Fruit fly (Drosophila melanogaster) whole organism, embryonic: ENCODE measurements around the gene Cortactin.

Experiments
- B-H2 ChIP-seq: fragments of 200-800 bp; sonication (Bioruptor generic); optimal IDR thresholded peaks from 2 replicates; lab custom pipeline; 2018; ENCODE audit warnings: missing biosample characterization, mild to moderate bottlenecking, missing genetic modification characterization
- BtbVII ChIP-seq: fragments of 200-800 bp; sonication (Bioruptor generic); optimal IDR thresholded peaks from 3 replicates; lab custom pipeline; 2017; ENCODE audit warnings: missing biosample characterization, mild to moderate bottlenecking, missing genetic modification characterization
- CG1024 ChIP-seq: fragments of 200-800 bp; sonication (Bioruptor generic); IDR thresholded peaks from 2 replicates; pipeline ENCODE4 v1.3.6; 2022; ENCODE audit warnings: missing biosample characterization, missing genetic modification characterization
- CG10274 ChIP-seq: fragments of 200-800 bp; sonication (Bioruptor generic); optimal IDR thresholded peaks from 3 replicates; lab custom pipeline; 2017; ENCODE audit warnings: missing biosample characterization, mild to moderate bottlenecking, missing genetic modification characterization
- CG10979 ChIP-seq: fragments of 200-800 bp; sonication (Bioruptor generic); optimal IDR thresholded peaks from 2 replicates; lab custom pipeline; 2018; ENCODE audit warnings: missing biosample characterization, mild to moderate bottlenecking, missing genetic modification characterization, moderate library complexity
- CG11247 ChIP-seq: fragments of 200-800 bp; sonication (Bioruptor generic); IDR thresholded peaks from 2 replicates; pipeline ENCODE4 v1.3.6; 2022; ENCODE audit warnings: missing biosample characterization, missing genetic modification characterization
- CG12104 ChIP-seq: fragments of 200-800 bp; sonication (Bioruptor generic); optimal IDR thresholded peaks from 3 replicates; lab custom pipeline; 2016; ENCODE audit warnings: missing biosample characterization, missing genetic modification characterization
- CG1233 ChIP-seq: fragments of 200-800 bp; sonication (Bioruptor generic); optimal IDR thresholded peaks from 4 replicates; lab custom pipeline; 2018; ENCODE audit warnings: missing biosample characterization, mild to moderate bottlenecking, missing genetic modification characterization
- CG15514 ChIP-seq: fragments of 200-800 bp; sonication (Bioruptor generic); optimal IDR thresholded peaks from 3 replicates; lab custom pipeline; 2017; ENCODE audit warnings: missing biosample characterization, missing genetic modification characterization, mild to moderate bottlenecking, moderate library complexity, missing genetic modification reagents
- CG15696 ChIP-seq: fragments of 200-800 bp; sonication (Bioruptor generic); optimal IDR thresholded peaks from 2 replicates; lab custom pipeline; 2019; ENCODE audit warnings: missing biosample characterization, mild to moderate bottlenecking, missing genetic modification characterization, moderate library complexity
- CG2199 ChIP-seq: fragments of 200-800 bp; sonication (Bioruptor generic); IDR thresholded peaks from 3 replicates; pipeline ENCODE4 v1.3.6; 2022; ENCODE audit warnings: missing biosample characterization, missing genetic modification characterization
- CG2678 ChIP-seq: fragments of 200-800 bp; sonication (Bioruptor generic); optimal IDR thresholded peaks from 3 replicates; lab custom pipeline; 2019; ENCODE audit warnings: missing biosample characterization, mild to moderate bottlenecking, missing genetic modification characterization, moderate library complexity
- CG33557 ChIP-seq: fragments of 200-800 bp; sonication (Bioruptor generic); optimal IDR thresholded peaks from 2 replicates; lab custom pipeline; 2019; ENCODE audit warnings: missing biosample characterization, mild to moderate bottlenecking, missing genetic modification characterization, moderate library complexity
- CG4360 ChIP-seq: fragments of 200-800 bp; sonication (Bioruptor generic); IDR thresholded peaks from 2 replicates; pipeline ENCODE4 v1.3.6; 2022; ENCODE audit warnings: missing biosample characterization, missing genetic modification characterization
- CG4854 ChIP-seq: fragments of 200-800 bp; sonication (Bioruptor generic); optimal IDR thresholded peaks from 2 replicates; lab custom pipeline; 2016; ENCODE audit warnings: missing biosample characterization, missing genetic modification characterization, inconsistent platforms
- CG5245 ChIP-seq: fragments of 200-800 bp; sonication (Bioruptor generic); optimal IDR thresholded peaks from 3 replicates; lab custom pipeline; 2016; ENCODE audit warnings: missing biosample characterization, missing genetic modification characterization
- CG7357 ChIP-seq: fragments of 200-800 bp; sonication (Bioruptor generic); IDR thresholded peaks from 3 replicates; pipeline ENCODE4 v1.3.6; 2022; ENCODE audit warnings: missing biosample characterization, missing genetic modification characterization
- CG7987 ChIP-seq: fragments of 200-800 bp; sonication (Bioruptor generic); optimal IDR thresholded peaks from 2 replicates; lab custom pipeline; 2018; ENCODE audit warnings: missing biosample characterization, mild to moderate bottlenecking, missing genetic modification characterization, moderate library complexity
- CG8281 ChIP-seq: fragments of 200-800 bp; sonication (Bioruptor generic); optimal IDR thresholded peaks from 2 replicates; lab custom pipeline; 2018; ENCODE audit warnings: missing biosample characterization, mild to moderate bottlenecking, missing genetic modification characterization, moderate library complexity
- CG8388 ChIP-seq: fragments of 200-800 bp; sonication (Bioruptor generic); optimal IDR thresholded peaks from 2 replicates; lab custom pipeline; 2019; ENCODE audit warnings: missing biosample characterization, mild to moderate bottlenecking, missing genetic modification characterization, moderate library complexity
- CG9797 ChIP-seq: fragments of 200-800 bp; sonication (Bioruptor generic); optimal IDR thresholded peaks from 3 replicates; lab custom pipeline; 2018; ENCODE audit warnings: missing biosample characterization, mild to moderate bottlenecking, missing genetic modification characterization
- CG9817 ChIP-seq: fragments of 200-800 bp; sonication (Bioruptor generic); optimal IDR thresholded peaks from 2 replicates; lab custom pipeline; 2018; ENCODE audit warnings: missing biosample characterization, mild to moderate bottlenecking, missing genetic modification characterization, moderate library complexity
- CoRest ChIP-seq: fragments of 200-800 bp; sonication (Bioruptor generic); optimal IDR thresholded peaks from 3 replicates; lab custom pipeline; 2018; ENCODE audit warnings: missing biosample characterization, mild to moderate bottlenecking, missing genetic modification characterization, moderate library complexity
- Dek ChIP-seq: fragments of 200-800 bp; sonication (Bioruptor generic); optimal IDR thresholded peaks from 3 replicates; lab custom pipeline; 2019; ENCODE audit warnings: missing biosample characterization, mild to moderate bottlenecking, missing genetic modification characterization, moderate library complexity
- Fer3 ChIP-seq: fragments of 200-800 bp; sonication (Bioruptor generic); optimal IDR thresholded peaks from 2 replicates; lab custom pipeline; 2018; ENCODE audit warnings: missing biosample characterization, mild to moderate bottlenecking, missing genetic modification characterization, moderate library complexity
- H2.0 ChIP-seq: fragments of 200-800 bp; sonication (Bioruptor generic); IDR thresholded peaks from 2 replicates; pipeline ENCODE4 v1.3.6; 2022; ENCODE audit warnings: missing biosample characterization, missing genetic modification characterization
- Hr78 ChIP-seq, 2 experiments: fragments of 200-800 bp in 1 of 2; fragments of >200 bp in 1 of 2; sonication (Bioruptor generic) in 1 of 2; optimal IDR thresholded peaks; 2 replicates each; lab custom pipeline; 2017 to 2019; ENCODE audit warnings: missing biosample characterization in 2 of 2, missing genetic modification characterization in 2 of 2, mild to moderate bottlenecking in 1 of 2, moderate library complexity in 1 of 2
- MBD-R2 ChIP-seq: fragments of 200-800 bp; sonication (Bioruptor generic); IDR thresholded peaks from 2 replicates; pipeline ENCODE4 v1.3.6; 2022; ENCODE audit warnings: missing biosample characterization, missing genetic modification characterization
- Mad ChIP-seq: fragments of 200-800 bp; sonication (Bioruptor generic); optimal IDR thresholded peaks from 2 replicates; lab custom pipeline; 2016; ENCODE audit warnings: missing biosample characterization, missing genetic modification characterization
- NC2α ChIP-seq: fragments of 200-800 bp; sonication (Bioruptor generic); optimal IDR thresholded peaks from 2 replicates; lab custom pipeline; 2016; ENCODE audit warnings: missing biosample characterization, missing genetic modification characterization
- Sox102F ChIP-seq: fragments of 200-800 bp; sonication (Bioruptor generic); optimal IDR thresholded peaks from 2 replicates; lab custom pipeline; 2018; ENCODE audit warnings: missing biosample characterization, mild to moderate bottlenecking, missing genetic modification characterization, moderate library complexity
- al ChIP-seq: fragments of 200-800 bp; sonication (Bioruptor generic); IDR thresholded peaks from 2 replicates; pipeline ENCODE4 v1.3.6; 2022; ENCODE audit warnings: missing biosample characterization, missing genetic modification characterization
- crp ChIP-seq, 2 experiments: fragments of 200-800 bp; sonication (Bioruptor generic); optimal IDR thresholded peaks; 2 replicates in 1 of 2; 3 replicates in 1 of 2; lab custom pipeline; 2017; ENCODE audit warnings: missing biosample characterization in 2 of 2, missing genetic modification characterization in 2 of 2, mild to moderate bottlenecking in 1 of 2, moderate library complexity in 1 of 2
- emc ChIP-seq: fragments of 200-800 bp; sonication (Bioruptor generic); optimal IDR thresholded peaks from 2 replicates; lab custom pipeline; 2016; ENCODE audit warnings: missing biosample characterization, missing genetic modification characterization
- exex ChIP-seq: fragments of 200-800 bp; sonication (Bioruptor generic); optimal IDR thresholded peaks from 4 replicates; lab custom pipeline; 2018; ENCODE audit warnings: missing biosample characterization, mild to moderate bottlenecking, missing genetic modification characterization, moderate library complexity
- hkb ChIP-seq, 2 experiments: fragments of 200-800 bp in 1 of 2; fragments of >200 bp in 1 of 2; sonication (Bioruptor generic) in 1 of 2; IDR thresholded peaks in 1 of 2; optimal IDR thresholded peaks in 1 of 2; 2 replicates each; pipeline versions ENCODE4 v1.3.6 to Lab custom; 2017 to 2022; ENCODE audit warnings: missing biosample characterization in 1 of 2, missing genetic modification characterization in 1 of 2
- hth ChIP-seq: fragments of >200 bp; optimal IDR thresholded peaks from 2 replicates; lab custom pipeline; 2017; ENCODE audit warnings: inconsistent platforms
- nau ChIP-seq: fragments of 200-800 bp; sonication (Bioruptor generic); optimal IDR thresholded peaks from 3 replicates; lab custom pipeline; 2017; ENCODE audit warnings: missing biosample characterization, mild to moderate bottlenecking, missing genetic modification characterization, missing genetic modification reagents
- nerfin-2 ChIP-seq: fragments of 200-800 bp; sonication (Bioruptor generic); IDR thresholded peaks from 2 replicates; pipeline ENCODE4 v1.3.6; 2022; ENCODE audit warnings: missing biosample characterization, missing genetic modification characterization; ENCODE audit not compliant: partially characterized antibody
- odd ChIP-seq: fragments of 200-800 bp; sonication (Bioruptor generic); optimal IDR thresholded peaks from 2 replicates; lab custom pipeline; 2017; ENCODE audit warnings: missing biosample characterization, mild to moderate bottlenecking, missing genetic modification characterization
- org-1 ChIP-seq: fragments of 200-800 bp; sonication (Bioruptor generic); optimal IDR thresholded peaks from 2 replicates; lab custom pipeline; 2017; ENCODE audit warnings: missing biosample characterization, missing genetic modification characterization
- repo ChIP-seq: fragments of 200-800 bp; sonication (Bioruptor generic); optimal IDR thresholded peaks from 2 replicates; lab custom pipeline; 2016; ENCODE audit warnings: missing biosample characterization, missing genetic modification characterization
- slp2 ChIP-seq: fragments of 200-800 bp; sonication (Bioruptor generic); optimal IDR thresholded peaks from 2 replicates; lab custom pipeline; 2016; ENCODE audit warnings: missing biosample characterization, missing genetic modification characterization
- sqz ChIP-seq: fragments of 200-800 bp; sonication (Bioruptor generic); optimal IDR thresholded peaks from 3 replicates; lab custom pipeline; 2018; ENCODE audit warnings: missing biosample characterization, mild to moderate bottlenecking, missing genetic modification characterization
- sr ChIP-seq: fragments of 200-800 bp; sonication (Bioruptor generic); IDR thresholded peaks from 3 replicates; pipeline ENCODE4 v1.3.6; 2022; ENCODE audit warnings: missing biosample characterization, missing genetic modification characterization
- stwl ChIP-seq: fragments of 200-800 bp; sonication (Bioruptor generic); optimal IDR thresholded peaks from 3 replicates; lab custom pipeline; 2018; ENCODE audit warnings: missing biosample characterization, mild to moderate bottlenecking, missing genetic modification characterization, moderate library complexity
- tgo ChIP-seq: fragments of 200-800 bp; sonication (Bioruptor generic); IDR thresholded peaks from 3 replicates; pipeline ENCODE4 v1.3.6; 2022; ENCODE audit warnings: missing biosample characterization, missing genetic modification characterization
- yki ChIP-seq: fragments of >200 bp; optimal IDR thresholded peaks from 3 replicates; lab custom pipeline; 2018

The Cortactin gene

DNA sequence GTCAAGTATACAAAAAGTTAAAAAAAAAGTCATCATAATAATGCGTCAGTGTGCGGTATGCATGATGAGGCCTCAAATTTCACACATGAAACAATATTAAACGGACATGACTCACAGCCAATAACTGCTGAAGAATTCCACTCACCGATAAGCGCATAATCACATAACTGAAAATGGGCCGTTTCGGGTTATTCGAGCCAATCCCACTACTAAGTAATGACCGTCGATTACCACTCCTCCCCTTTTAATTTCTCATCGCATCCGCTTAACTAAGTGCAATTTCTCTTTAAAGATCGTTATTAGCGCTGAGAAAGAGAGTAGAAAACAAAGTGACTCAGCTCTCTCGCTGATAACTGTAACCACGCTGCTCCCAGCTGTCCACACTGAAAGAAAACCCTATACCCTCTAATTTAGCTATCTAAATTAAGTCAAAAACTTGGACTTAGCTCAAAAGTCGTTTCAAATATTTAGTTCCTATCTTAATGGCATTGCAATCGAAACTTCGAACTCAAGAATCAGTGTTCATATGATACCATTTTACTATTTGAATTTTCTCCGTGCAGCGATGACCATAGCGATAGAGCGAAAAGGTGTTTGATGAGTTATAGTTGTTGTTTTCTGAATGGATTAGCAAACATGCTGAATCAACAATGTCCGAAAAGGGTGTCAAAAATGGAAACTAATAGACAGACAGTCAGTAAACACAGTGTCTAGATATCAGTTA is 48.6 kb upstream of the Cortactin start (continued):
- TF ChIP-seq CG8281 (tag; lab: Kevin White, UChicago), result peak; percentile 69
- TF ChIP-seq MBD-R2 (GFP tag; lab: Robert Waterston, UW), result peak; percentile 60; the same call in 1 of the 2 replicates
- TF ChIP-seq al (GFP tag; lab: Robert Waterston, UW), result peak; percentile 73
- peak in 1 of 2 experiments; percentile 65 for TF ChIP-seq crp (GFP tag; optimal IDR thresholded peaks at IDR 0.05; lab: Kevin White, UChicago)
- TF ChIP-seq CG7987 (GFP tag; lab: Kevin White, UChicago), result peak; percentile 93
- TF ChIP-seq CG9797 (GFP tag; lab: Kevin White, UChicago), result no peak
- TF ChIP-seq Mad (GFP tag; lab: Kevin White, UChicago), result peak; percentile 82
- no peak for TF ChIP-seq sqz (GFP tag; lab: Kevin White, UChicago)
- peak; percentile 85; the same call in 2 of the 3 replicates for TF ChIP-seq tgo (GFP tag; lab: Robert Waterston, UW)
- TF ChIP-seq emc (GFP tag; lab: Kevin White, UChicago), result no peak
- peak; percentile 74 for TF ChIP-seq CG10274 (GFP tag; lab: Kevin White, UChicago)
- TF ChIP-seq hth (lab: Kevin White, UChicago), result no peak
- TF ChIP-seq CG2199, result peak; percentile 70; the same call in 1 of the 3 replicates
- no peak for TF ChIP-seq yki
- TF ChIP-seq repo, result peak; percentile 87
- TF ChIP-seq slp2, result peak; percentile 86
- peak; percentile 82 for TF ChIP-seq nau
- TF ChIP-seq NC2α (GFP tag; lab: Kevin White, UChicago), result peak; percentile 73
- TF ChIP-seq stwl, result peak; percentile 15
- TF ChIP-seq sr, result peak; percentile 76; the same call in 2 of the 3 replicates
- TF ChIP-seq exex (tag; lab: Kevin White, UChicago), result peak; percentile 78
- peak; percentile 89 for TF ChIP-seq CG8388 (GFP tag; lab: Kevin White, UChicago)
- TF ChIP-seq Fer3 (tag; lab: Kevin White, UChicago), result peak; percentile 90
- peak; percentile 86 for TF ChIP-seq BtbVII
- TF ChIP-seq CG4854 (GFP tag; lab: Kevin White, UChicago), result peak; percentile 78
- peak; percentile 77 for TF ChIP-seq CG5245
- TF ChIP-seq CG1024, result peak; percentile 74
- peak; percentile 85 for TF ChIP-seq CG10979 (tag; lab: Kevin White, UChicago)
- peak; percentile 63 for TF ChIP-seq B-H2 (GFP tag; lab: Kevin White, UChicago)
- TF ChIP-seq odd (GFP tag; lab: Kevin White, UChicago), result peak; percentile 80
- TF ChIP-seq nerfin-2, result no peak
- TF ChIP-seq CoRest (tag; lab: Kevin White, UChicago), result peak; percentile 87
- peak; percentile 67 for TF ChIP-seq CG1233
- TF ChIP-seq org-1, result peak; percentile 89
- peak in 1 of 2 experiments; percentile 57 for TF ChIP-seq Hr78 (GFP tag; optimal IDR thresholded peaks at IDR 0.05; lab: Kevin White, UChicago)
- peak; percentile 74 for TF ChIP-seq CG7357 (GFP tag; lab: Robert Waterston, UW)
- peak; percentile 82 for TF ChIP-seq CG15696 (tag; lab: Kevin White, UChicago)
- peak; percentile 51 for TF ChIP-seq CG4360 (GFP tag; lab: Robert Waterston, UW)
- no peak for TF ChIP-seq CG2678 (tag; lab: Kevin White, UChicago)
- peak; percentile 60 for TF ChIP-seq CG15514
- peak; percentile 83 for TF ChIP-seq H2.0 (GFP tag; lab: Robert Waterston, UW)
- peak; percentile 40 for TF ChIP-seq CG33557
- TF ChIP-seq Dek (tag; lab: Kevin White, UChicago), result peak; percentile 86
- peak; percentile 92 for TF ChIP-seq Sox102F (GFP tag; lab: Kevin White, UChicago)
- no peak for TF ChIP-seq hkb (optimal IDR thresholded peaks at IDR 0.05; lab: Kevin White, UChicago)
- peak; percentile 94 for TF ChIP-seq hkb (GFP tag; IDR thresholded peaks at IDR 0.05; lab: Robert Waterston, UW)
- peak; percentile 60 for TF ChIP-seq CG12104 (GFP tag; lab: Kevin White, UChicago)
- peak; percentile 74 for TF ChIP-seq CG9817 (tag; lab: Kevin White, UChicago)
- TF ChIP-seq CG11247 (GFP tag; lab: Robert Waterston, UW), result peak; percentile 81
